Fruit fly (Drosophila melanogaster) whole organism, prepupa: ENCODE results near the gene mAChR-C.
A peak's percentile ranks its signal among the peaks of the same experiment; 100 is the strongest.

Experiments used
- CG10631 ChIP-seq: fragments of 200-800 bp; sonication (Bioruptor generic); optimal IDR thresholded peaks from 2 replicates; lab custom pipeline; 2016; ENCODE audit warnings: missing biosample characterization, missing genetic modification characterization
- CG11762 ChIP-seq: fragments of 200-800 bp; sonication (Bioruptor generic); optimal IDR thresholded peaks from 3 replicates; lab custom pipeline; 2016; ENCODE audit warnings: missing biosample characterization, missing genetic modification characterization; ENCODE audit not compliant: insufficient read depth
- CG11902 ChIP-seq: fragments of 200-800 bp; sonication (Bioruptor generic); optimal IDR thresholded peaks from 3 replicates; lab custom pipeline; 2016; ENCODE audit warnings: missing biosample characterization, missing genetic modification characterization
- CG15336 ChIP-seq: fragments of 200-800 bp; sonication (Bioruptor generic); IDR thresholded peaks from 2 replicates; pipeline ENCODE4 v1.3.6; 2022; ENCODE audit warnings: missing biosample characterization, missing genetic modification characterization
- CG1621 ChIP-seq: fragments of 200-800 bp; sonication (Bioruptor generic); optimal IDR thresholded peaks from 3 replicates; lab custom pipeline; 2018; ENCODE audit warnings: missing biosample characterization, mild to moderate bottlenecking, missing genetic modification characterization
- CG16779 ChIP-seq: fragments of 200-800 bp; sonication (Bioruptor generic); optimal IDR thresholded peaks from 3 replicates; lab custom pipeline; 2017; ENCODE audit warnings: missing biosample characterization, mild to moderate bottlenecking, missing genetic modification characterization
- CG3032 ChIP-seq: fragments of 200-800 bp; optimal IDR thresholded peaks from 2 replicates; lab custom pipeline; 2019; ENCODE audit warnings: missing biosample characterization, mild to moderate bottlenecking, missing genetic modification characterization, moderate library complexity
- CG31627 ChIP-seq: fragments of 200-800 bp; sonication (Bioruptor generic); optimal IDR thresholded peaks from 3 replicates; lab custom pipeline; 2016; ENCODE audit warnings: missing biosample characterization, missing genetic modification characterization
- CG32006 ChIP-seq: fragments of 200-800 bp; sonication (Bioruptor generic); optimal IDR thresholded peaks from 3 replicates; lab custom pipeline; 2017; ENCODE audit warnings: missing biosample characterization, mild to moderate bottlenecking, missing genetic modification characterization
- CG34406 ChIP-seq: fragments of 200-800 bp; sonication (Bioruptor generic); optimal IDR thresholded peaks from 3 replicates; lab custom pipeline; 2016; ENCODE audit warnings: missing biosample characterization, missing genetic modification characterization
- CG3919 ChIP-seq: fragments of 200-800 bp; sonication (Bioruptor generic); optimal IDR thresholded peaks from 3 replicates; lab custom pipeline; 2016; ENCODE audit warnings: missing biosample characterization, missing genetic modification characterization
- CG4318 ChIP-seq: fragments of 200-800 bp; sonication (Bioruptor generic); optimal IDR thresholded peaks from 3 replicates; lab custom pipeline; 2017; ENCODE audit warnings: missing biosample characterization, mild to moderate bottlenecking, missing genetic modification characterization
- CG6276 ChIP-seq: fragments of 200-800 bp; sonication (Bioruptor generic); optimal IDR thresholded peaks from 2 replicates; lab custom pipeline; 2017; ENCODE audit warnings: missing biosample characterization, mild to moderate bottlenecking, missing genetic modification characterization
- CG6792 ChIP-seq: fragments of 200-800 bp; sonication (Bioruptor generic); optimal IDR thresholded peaks from 3 replicates; lab custom pipeline; 2016; ENCODE audit warnings: missing biosample characterization, missing genetic modification characterization
- CG6808 ChIP-seq: fragments of 200-800 bp; sonication (Bioruptor generic); optimal IDR thresholded peaks from 3 replicates; lab custom pipeline; 2017; ENCODE audit warnings: missing biosample characterization, missing genetic modification characterization, mild to moderate bottlenecking, moderate library complexity, missing genetic modification reagents
- CG6854 ChIP-seq: fragments of 200-800 bp; sonication (Bioruptor generic); optimal IDR thresholded peaks from 2 replicates; lab custom pipeline; 2017; ENCODE audit warnings: missing biosample characterization, mild to moderate bottlenecking, missing genetic modification characterization
- CG7368 ChIP-seq: fragments of 200-800 bp; sonication (Bioruptor generic); optimal IDR thresholded peaks from 3 replicates; lab custom pipeline; 2016; ENCODE audit warnings: missing biosample characterization, missing genetic modification characterization
- CG8119 ChIP-seq: fragments of 200-800 bp; sonication (Bioruptor generic); IDR thresholded peaks from 3 replicates; pipeline ENCODE4 v1.3.6; 2022; ENCODE audit warnings: missing biosample characterization, missing genetic modification characterization
- CG8319 ChIP-seq: fragments of 200-800 bp; sonication (Bioruptor generic); optimal IDR thresholded peaks from 3 replicates; lab custom pipeline; 2016; ENCODE audit warnings: missing biosample characterization, missing genetic modification characterization
- CG8632 ChIP-seq: fragments of 200-800 bp; sonication (Bioruptor generic); optimal IDR thresholded peaks from 3 replicates; lab custom pipeline; 2016; ENCODE audit warnings: missing biosample characterization, missing genetic modification characterization
- CG9139 ChIP-seq: fragments of 200-800 bp; sonication (Bioruptor generic); optimal IDR thresholded peaks from 3 replicates; lab custom pipeline; 2017; ENCODE audit warnings: missing biosample characterization, mild to moderate bottlenecking, missing genetic modification characterization
- Eip75B ChIP-seq: fragments of 200-800 bp; sonication (Bioruptor generic); optimal IDR thresholded peaks from 3 replicates; lab custom pipeline; 2016; ENCODE audit warnings: missing biosample characterization, missing genetic modification characterization
- Eip78C ChIP-seq: fragments of 200-800 bp; sonication (Bioruptor generic); peaks from one replicate; lab custom pipeline; 2016; ENCODE audit warnings: missing biosample characterization, missing genetic modification characterization
- Eip93F ChIP-seq: fragments of 200-800 bp; sonication (Bioruptor generic); optimal IDR thresholded peaks from 2 replicates; lab custom pipeline; 2016; ENCODE audit warnings: missing biosample characterization, mild to moderate bottlenecking, missing genetic modification characterization
- Ets21C ChIP-seq: fragments of 200-800 bp; sonication (Bioruptor generic); optimal IDR thresholded peaks from 3 replicates; lab custom pipeline; 2016; ENCODE audit warnings: missing biosample characterization, missing genetic modification characterization
- Ets96B ChIP-seq: fragments of 200-800 bp; optimal IDR thresholded peaks from 2 replicates; lab custom pipeline; 2019; ENCODE audit warnings: missing biosample characterization, mild to moderate bottlenecking, missing genetic modification characterization, moderate library complexity
- Gug ChIP-seq: fragments of 200-800 bp; sonication (Bioruptor generic); IDR thresholded peaks from 2 replicates; pipeline ENCODE4 v1.3.6; 2022; ENCODE audit warnings: missing biosample characterization, missing genetic modification characterization
- Hr38 ChIP-seq: sonication (Bioruptor generic); optimal IDR thresholded peaks from 2 replicates; lab custom pipeline; 2016; ENCODE audit warnings: missing biosample characterization, missing genetic modification characterization
- Hr39 ChIP-seq: fragments of 200-800 bp; sonication (Bioruptor generic); optimal IDR thresholded peaks from 2 replicates; lab custom pipeline; 2016; ENCODE audit warnings: missing biosample characterization, missing genetic modification characterization
- Lpt ChIP-seq: fragments of 200-800 bp; sonication (Bioruptor generic); optimal IDR thresholded peaks from 3 replicates; lab custom pipeline; 2016; ENCODE audit warnings: missing biosample characterization, missing genetic modification characterization
- Met ChIP-seq: fragments of 200-800 bp; sonication (Bioruptor generic); optimal IDR thresholded peaks from 3 replicates; lab custom pipeline; 2016; ENCODE audit warnings: missing biosample characterization, missing genetic modification characterization
- OdsH ChIP-seq: fragments of 200-800 bp; sonication (Bioruptor generic); optimal IDR thresholded peaks from 3 replicates; lab custom pipeline; 2016; ENCODE audit warnings: missing biosample characterization, missing genetic modification characterization
- Smox ChIP-seq: fragments of 200-800 bp; sonication (Bioruptor generic); optimal IDR thresholded peaks from 3 replicates; lab custom pipeline; 2016; ENCODE audit warnings: missing biosample characterization, missing genetic modification characterization
- Sox102F ChIP-seq: fragments of 200-800 bp; sonication (Bioruptor generic); optimal IDR thresholded peaks from 2 replicates; lab custom pipeline; 2016; ENCODE audit warnings: missing biosample characterization, mild to moderate bottlenecking, missing genetic modification characterization
- Sox14 ChIP-seq: fragments of 200-800 bp; sonication (Bioruptor generic); optimal IDR thresholded peaks from 3 replicates; lab custom pipeline; 2016; ENCODE audit warnings: missing biosample characterization, missing genetic modification characterization
- achi ChIP-seq: fragments of 200-800 bp; sonication (Bioruptor generic); optimal IDR thresholded peaks from 3 replicates; lab custom pipeline; 2016; ENCODE audit warnings: missing biosample characterization, missing genetic modification characterization
- acj6 ChIP-seq: fragments of 200-800 bp; sonication (Bioruptor generic); optimal IDR thresholded peaks from 3 replicates; lab custom pipeline; 2016; ENCODE audit warnings: missing biosample characterization, missing genetic modification characterization
- cyc ChIP-seq: fragments of 200-800 bp; sonication (Bioruptor generic); optimal IDR thresholded peaks from 3 replicates; lab custom pipeline; 2016; ENCODE audit warnings: missing biosample characterization, missing genetic modification characterization
- eg ChIP-seq: fragments of 200-800 bp; sonication (Bioruptor generic); IDR thresholded peaks from 3 replicates; pipeline ENCODE4 v1.3.6; 2022; ENCODE audit warnings: missing biosample characterization, missing genetic modification characterization
- esn ChIP-seq: fragments of 200-800 bp; sonication (Bioruptor generic); optimal IDR thresholded peaks from 2 replicates; lab custom pipeline; 2016; ENCODE audit warnings: missing biosample characterization, mild to moderate bottlenecking, missing genetic modification characterization, moderate library complexity
- fd59A ChIP-seq: fragments of 200-800 bp; sonication (Bioruptor generic); optimal IDR thresholded peaks from 2 replicates; lab custom pipeline; 2017; ENCODE audit warnings: missing biosample characterization, mild to moderate bottlenecking, missing genetic modification characterization, missing genetic modification reagents
- fd85E ChIP-seq: fragments of 200-800 bp; sonication (Bioruptor generic); optimal IDR thresholded peaks from 3 replicates; lab custom pipeline; 2016; ENCODE audit warnings: missing biosample characterization, missing genetic modification characterization
- fkh ChIP-seq: fragments of 200-800 bp; sonication (Bioruptor generic); optimal IDR thresholded peaks from 3 replicates; lab custom pipeline; 2017; ENCODE audit warnings: missing biosample characterization, mild to moderate bottlenecking, missing genetic modification characterization, moderate library complexity
- lz ChIP-seq: fragments of 200-800 bp; sonication (Bioruptor generic); optimal IDR thresholded peaks from 3 replicates; lab custom pipeline; 2016; ENCODE audit warnings: missing biosample characterization, missing genetic modification characterization
- pdm3 ChIP-seq: fragments of 200-800 bp; sonication (Bioruptor generic); optimal IDR thresholded peaks from 3 replicates; lab custom pipeline; 2016; ENCODE audit warnings: missing biosample characterization, missing genetic modification characterization
- spab ChIP-seq: fragments of 200-800 bp; sonication (Bioruptor generic); optimal IDR thresholded peaks from 2 replicates; lab custom pipeline; 2017; ENCODE audit warnings: missing biosample characterization, mild to moderate bottlenecking, missing genetic modification characterization, missing genetic modification reagents
- ss ChIP-seq, 2 experiments: fragments of 200-800 bp; sonication (Bioruptor generic); optimal IDR thresholded peaks; 2 replicates in 1 of 2; 3 replicates in 1 of 2; lab custom pipeline; 2017 to 2018; ENCODE audit warnings: mild to moderate bottlenecking in 2 of 2, missing biosample characterization in 2 of 2, missing genetic modification characterization in 2 of 2, moderate library complexity in 1 of 2
- svp ChIP-seq: fragments of 200-800 bp; sonication (Bioruptor generic); peaks from one replicate; lab custom pipeline; 2016; ENCODE audit warnings: missing biosample characterization, missing genetic modification characterization
- topi ChIP-seq: fragments of 200-800 bp; sonication (Bioruptor generic); optimal IDR thresholded peaks from 3 replicates; lab custom pipeline; 2016; ENCODE audit warnings: missing biosample characterization, missing genetic modification characterization
- vri ChIP-seq: fragments of 200-800 bp; sonication (Bioruptor generic); optimal IDR thresholded peaks from 3 replicates; lab custom pipeline; 2016; ENCODE audit warnings: missing biosample characterization, mild to moderate bottlenecking, missing genetic modification characterization

mAChR-C gene

DNA sequence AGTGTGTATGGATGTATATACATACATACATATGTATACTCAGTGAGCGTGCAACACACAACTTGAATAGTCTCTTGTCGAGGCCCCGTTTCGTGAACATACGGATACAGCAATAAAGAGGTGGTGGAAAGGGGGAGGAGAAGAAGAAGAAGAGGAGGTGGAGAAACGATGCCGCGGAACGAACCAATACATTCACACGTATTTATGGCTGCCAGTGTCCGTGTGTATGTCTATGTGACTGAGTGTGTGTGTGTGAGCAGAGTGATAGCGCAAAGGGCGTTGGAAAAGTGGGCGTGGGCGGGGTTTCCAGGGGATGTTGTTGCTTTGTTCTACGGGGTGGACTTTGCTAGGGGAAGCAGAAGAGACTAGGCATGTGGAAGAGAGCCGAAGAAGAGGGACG, 20.9 kb upstream of the mAChR-C start (continued):
- no peak for TF ChIP-seq acj6
- peak; percentile 54 for TF ChIP-seq CG6808 (GFP tag; lab: Kevin White, UChicago)
- no peak for TF ChIP-seq Eip75B (GFP tag; lab: Kevin White, UChicago)
- TF ChIP-seq Hr39 (GFP tag; lab: Kevin White, UChicago), result no peak
- TF ChIP-seq svp (GFP tag; lab: Kevin White, UChicago), result peak; percentile 38
- no peak for TF ChIP-seq lz (GFP tag; lab: Kevin White, UChicago)
- no peak for TF ChIP-seq Eip93F (GFP tag; lab: Kevin White, UChicago)
- TF ChIP-seq CG11902, result no peak
- TF ChIP-seq CG11762 (GFP tag; lab: Kevin White, UChicago), result no peak
- TF ChIP-seq CG31627 (GFP tag; lab: Kevin White, UChicago), result no peak
- TF ChIP-seq CG34406 (GFP tag; lab: Kevin White, UChicago), result no peak
- no peak for TF ChIP-seq esn (GFP tag; lab: Kevin White, UChicago)
- no peak for TF ChIP-seq CG8319 (GFP tag; lab: Kevin White, UChicago)

DNA sequence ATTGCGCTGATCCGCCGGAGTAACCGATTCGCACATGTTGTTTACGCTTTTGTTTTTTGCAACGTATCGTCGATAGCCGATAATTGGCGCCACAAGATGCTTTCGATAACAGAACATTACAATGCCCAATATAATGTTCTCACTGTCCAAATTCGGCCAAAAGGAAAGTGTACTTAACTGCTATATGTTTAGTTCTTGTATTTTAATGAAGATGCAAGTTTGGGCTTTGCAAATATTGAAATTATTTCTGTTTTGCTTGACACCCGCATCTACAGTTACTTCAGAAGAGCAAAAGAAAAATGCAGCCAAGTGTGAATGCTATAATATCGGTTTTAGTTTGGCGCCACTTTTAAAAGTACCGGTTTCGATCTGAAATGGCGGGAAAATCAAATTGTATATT, 20.1 kb upstream of the mAChR-C start:
- TF ChIP-seq Met (GFP tag; lab: Kevin White, UChicago) (peak; percentile 94), fd59A (GFP tag; lab: Kevin White, UChicago) (peak; percentile 85), vri (GFP tag; lab: Kevin White, UChicago) (peak; percentile 84), topi (peak; percentile 95), achi (GFP tag; lab: Kevin White, UChicago) (peak; percentile 86), CG6854 (peak; percentile 78), CG7368 (peak; percentile 91), CG9139 (GFP tag; lab: Kevin White, UChicago) (peak; percentile 77), Sox102F (GFP tag; lab: Kevin White, UChicago) (peak; percentile 90), fd85E (peak; percentile 49), pdm3 (peak; percentile 95), OdsH (GFP tag; lab: Kevin White, UChicago) (peak; percentile 91), CG6276 (peak; percentile 82), cyc (GFP tag; lab: Kevin White, UChicago) (peak; percentile 96), CG3032 (peak; percentile 94), spab (peak; percentile 80), Sox14 (peak; percentile 96), CG8632 (GFP tag; lab: Kevin White, UChicago) (peak; percentile 83), CG8119 (GFP tag; lab: Robert Waterston, UW) (peak; percentile 87), CG32006 (GFP tag; lab: Kevin White, UChicago) (peak; percentile 92), Gug (GFP tag; lab: Robert Waterston, UW) (peak; percentile 88), acj6 (peak; percentile 93), CG6808 (GFP tag; lab: Kevin White, UChicago) (peak; percentile 90), Hr38 (no peak), CG34406 (GFP tag; lab: Kevin White, UChicago) (peak; percentile 89), Eip78C (peak; percentile 96), CG10631 (GFP tag; lab: Kevin White, UChicago) (peak; percentile 90), esn (GFP tag; lab: Kevin White, UChicago) (peak; percentile 93), Ets96B (tag; lab: Kevin White, UChicago) (peak; percentile 92), eg (GFP tag; lab: Robert Waterston, UW) (peak; percentile 92), ss (GFP tag; optimal IDR thresholded peaks at IDR 0.05; lab: Kevin White, UChicago) (peak; percentile 79 to 91), fkh (GFP tag; lab: Kevin White, UChicago) (peak; percentile 73), CG11902 (peak; percentile 90), Lpt (GFP tag; lab: Kevin White, UChicago) (peak; percentile 83), Eip93F (GFP tag; lab: Kevin White, UChicago) (peak; percentile 63), CG16779 (peak; percentile 72), CG3919 (peak; percentile 93), CG15336 (GFP tag; lab: Robert Waterston, UW) (peak; percentile 84), Ets21C (GFP tag; lab: Kevin White, UChicago) (peak; percentile 93), Smox (GFP tag; lab: Kevin White, UChicago) (peak; percentile 92), CG1621 (peak; percentile 95), CG4318 (peak; percentile 85), CG6792 (GFP tag; lab: Kevin White, UChicago) (peak; percentile 88)
